Worm (Caenorhabditis elegans) whole organism, L3 larva: ENCODE data around the gene vha-14.

Experiments used
- R02D3.7 ChIP-seq: fragments of 150-350 bp; optimal IDR thresholded peaks from 2 replicates; lab custom pipeline; 2014; ENCODE audit warnings: missing biosample characterization, missing genetic modification characterization
- aly-2 ChIP-seq: fragments of 150-350 bp; optimal IDR thresholded peaks from 2 replicates; lab custom pipeline; 2014; ENCODE audit warnings: missing biosample characterization, missing genetic modification characterization
- ama-1 ChIP-seq: fragments of 150-350 bp; optimal IDR thresholded peaks from 2 replicates; lab custom pipeline; 2018
- ceh-28 ChIP-seq: fragments of 150-350 bp; optimal IDR thresholded peaks from 2 replicates; lab custom pipeline; 2014; ENCODE audit warnings: missing biosample characterization, missing genetic modification reagents, missing genetic modification characterization
- ceh-82 ChIP-seq: fragments of 150-350 bp; optimal IDR thresholded peaks from 2 replicates; lab custom pipeline; 2014; ENCODE audit warnings: missing biosample characterization, missing genetic modification characterization
- ceh-9 ChIP-seq: sonication (generic microtip); optimal IDR thresholded peaks from 2 replicates; lab custom pipeline; 2018; ENCODE audit warnings: missing biosample characterization, missing genetic modification characterization
- daf-12 ChIP-seq: fragments of 150-350 bp; optimal IDR thresholded peaks from 2 replicates; lab custom pipeline; 2014; ENCODE audit warnings: missing biosample characterization, missing genetic modification reagents, missing genetic modification characterization
- egl-27 ChIP-seq: sonication (generic microtip); optimal IDR thresholded peaks from 4 replicates; lab custom pipeline; 2017; ENCODE audit warnings: missing biosample characterization, missing genetic modification reagents, missing genetic modification characterization
- egl-5 ChIP-seq: fragments of 150-350 bp; optimal IDR thresholded peaks from 2 replicates; lab custom pipeline; 2017; ENCODE audit warnings: missing biosample characterization, missing genetic modification reagents, missing genetic modification characterization, inconsistent platforms
- elt-1 ChIP-seq: fragments of 150-350 bp; optimal IDR thresholded peaks from 2 replicates; lab custom pipeline; 2014; ENCODE audit warnings: missing biosample characterization, missing genetic modification characterization
- elt-2 ChIP-seq: sonication (generic microtip); optimal IDR thresholded peaks from 2 replicates; lab custom pipeline; 2016; ENCODE audit warnings: missing genetic modification reagents, mild to moderate bottlenecking, missing genetic modification characterization, missing compliant biosample characterization
- elt-3 ChIP-seq, 3 experiments: fragments of 150-350 bp in 1 of 3; sonication (generic microtip) in 2 of 3; optimal IDR thresholded peaks; 2 replicates in 2 of 3; 4 replicates in 1 of 3; lab custom pipeline; 2014 to 2017; ENCODE audit warnings: missing biosample characterization in 3 of 3, missing genetic modification characterization in 3 of 3
- eor-1 ChIP-seq, 2 experiments: fragments of 150-350 bp; optimal IDR thresholded peaks; 2 replicates each; lab custom pipeline; 2014 to 2018; ENCODE audit warnings: missing biosample characterization in 2 of 2, missing genetic modification characterization in 2 of 2
- fkh-10 ChIP-seq: sonication (generic microtip); optimal IDR thresholded peaks from 2 replicates; lab custom pipeline; 2017; ENCODE audit warnings: missing biosample characterization, missing genetic modification reagents, missing genetic modification characterization
- fkh-2 ChIP-seq: fragments of 150-350 bp; optimal IDR thresholded peaks from 2 replicates; lab custom pipeline; 2014; ENCODE audit warnings: missing biosample characterization, missing genetic modification reagents, missing genetic modification characterization
- fos-1 ChIP-seq: fragments of 150-350 bp; optimal IDR thresholded peaks from 2 replicates; lab custom pipeline; 2014; ENCODE audit warnings: missing biosample characterization, missing genetic modification characterization
- hmg-11 ChIP-seq: sonication (generic microtip); optimal IDR thresholded peaks from 2 replicates; lab custom pipeline; 2016; ENCODE audit warnings: missing genetic modification characterization, missing compliant biosample characterization
- jun-1 ChIP-seq: fragments of 150-350 bp; optimal IDR thresholded peaks from 2 replicates; lab custom pipeline; 2014; ENCODE audit warnings: missing biosample characterization, missing genetic modification reagents, missing genetic modification characterization
- lin-15B ChIP-seq: fragments of 150-350 bp; optimal IDR thresholded peaks from 2 replicates; lab custom pipeline; 2014; ENCODE audit warnings: missing biosample characterization, missing genetic modification characterization
- lin-39 ChIP-seq: fragments of 150-350 bp; optimal IDR thresholded peaks from 2 replicates; lab custom pipeline; 2018; ENCODE audit warnings: missing biosample characterization, missing genetic modification reagents, missing genetic modification characterization
- lsy-12 ChIP-seq: sonication (generic microtip); optimal IDR thresholded peaks from 2 replicates; lab custom pipeline; 2016; ENCODE audit warnings: mild to moderate bottlenecking, missing genetic modification characterization, missing compliant biosample characterization
- mdl-1 ChIP-seq: fragments of 150-350 bp; optimal IDR thresholded peaks from 2 replicates; lab custom pipeline; 2014; ENCODE audit warnings: missing biosample characterization, missing genetic modification characterization
- mml-1 ChIP-seq: fragments of 150-350 bp; sonication (generic microtip); optimal IDR thresholded peaks from 3 replicates; lab custom pipeline; 2014; ENCODE audit warnings: missing biosample characterization, missing genetic modification characterization
- nfya-1 ChIP-seq: sonication (generic microtip); optimal IDR thresholded peaks from 2 replicates; lab custom pipeline; 2017; ENCODE audit warnings: missing genetic modification characterization, mild to moderate bottlenecking, missing compliant biosample characterization, antibody characterized with exemption, moderate library complexity; ENCODE audit not compliant: insufficient read depth
- nhr-11 ChIP-seq: fragments of 150-350 bp; optimal IDR thresholded peaks from 2 replicates; lab custom pipeline; 2014; ENCODE audit warnings: missing biosample characterization, missing genetic modification characterization
- nhr-12 ChIP-seq: fragments of 150-350 bp; optimal IDR thresholded peaks from 2 replicates; lab custom pipeline; 2014; ENCODE audit warnings: missing biosample characterization, missing genetic modification characterization
- nhr-23 ChIP-seq: fragments of 150-350 bp; optimal IDR thresholded peaks from 2 replicates; lab custom pipeline; 2014; ENCODE audit warnings: missing biosample characterization, missing genetic modification reagents, missing genetic modification characterization
- nhr-237 ChIP-seq: fragments of 150-350 bp; optimal IDR thresholded peaks from 2 replicates; lab custom pipeline; 2014; ENCODE audit warnings: missing biosample characterization, missing genetic modification characterization
- nhr-28 ChIP-seq: fragments of 150-350 bp; optimal IDR thresholded peaks from 2 replicates; lab custom pipeline; 2014; ENCODE audit warnings: missing biosample characterization, missing genetic modification characterization
- nhr-43 ChIP-seq: sonication (generic microtip); optimal IDR thresholded peaks from 2 replicates; lab custom pipeline; 2016; ENCODE audit warnings: mild to moderate bottlenecking, missing genetic modification characterization, missing compliant biosample characterization; ENCODE audit not compliant: poor library complexity, severe bottlenecking
- nhr-67 ChIP-seq: fragments of 150-350 bp; optimal IDR thresholded peaks from 2 replicates; lab custom pipeline; 2014; ENCODE audit warnings: missing biosample characterization, missing genetic modification characterization
- nhr-76 ChIP-seq: fragments of 150-350 bp; sonication (generic microtip); optimal IDR thresholded peaks from 5 replicates; lab custom pipeline; 2014; ENCODE audit warnings: missing biosample characterization, missing genetic modification characterization
- nhr-77 ChIP-seq: fragments of 150-350 bp; optimal IDR thresholded peaks from 2 replicates; lab custom pipeline; 2014; ENCODE audit warnings: missing biosample characterization, missing genetic modification characterization
- pha-4 ChIP-seq: fragments of 150-350 bp; optimal IDR thresholded peaks from 2 replicates; lab custom pipeline; 2014; ENCODE audit warnings: missing biosample characterization, missing genetic modification reagents, missing genetic modification characterization
- pqm-1 ChIP-seq: fragments of 150-350 bp; optimal IDR thresholded peaks from 2 replicates; lab custom pipeline; 2017; ENCODE audit warnings: missing biosample characterization, missing genetic modification characterization, inconsistent platforms
- sea-2 ChIP-seq: fragments of 150-350 bp; sonication (generic microtip); optimal IDR thresholded peaks from 4 replicates; lab custom pipeline; 2014; ENCODE audit warnings: missing biosample characterization, missing genetic modification reagents, missing genetic modification characterization
- skn-1 ChIP-seq: fragments of 150-350 bp; optimal IDR thresholded peaks from 2 replicates; lab custom pipeline; 2014; ENCODE audit warnings: missing biosample characterization, missing genetic modification characterization
- snpc-4 ChIP-seq: fragments of 150-350 bp; optimal IDR thresholded peaks from 2 replicates; lab custom pipeline; 2014; ENCODE audit warnings: missing biosample characterization, missing genetic modification characterization
- unc-39 ChIP-seq: sonication (generic microtip); optimal IDR thresholded peaks from 4 replicates; lab custom pipeline; 2017; ENCODE audit warnings: missing biosample characterization, missing genetic modification characterization
- unc-62 ChIP-seq: fragments of 150-350 bp; sonication (generic microtip); optimal IDR thresholded peaks from 4 replicates; lab custom pipeline; 2014; ENCODE audit warnings: missing biosample characterization, missing genetic modification reagents, missing genetic modification characterization
- zag-1 ChIP-seq: fragments of 150-350 bp; optimal IDR thresholded peaks from 2 replicates; lab custom pipeline; 2014; ENCODE audit warnings: missing biosample characterization, missing genetic modification characterization

The vha-14 gene

ce11 chrIII:9542816-9543215, 34.9 kb downstream of the vha-14 start, which contains the start of gene eif-2Balpha:
eif-2Balpha (plus strand) TSS chrIII:9543119.
- TF ChIP-seq jun-1 (tag; lab: Kevin White, UChicago) (no peak), pha-4 (tag; lab: Kevin White, UChicago) (peak; percentile 86), elt-2 (tag; lab: Kevin White, UChicago) (peak; percentile 9), snpc-4 (peak; percentile 8), hmg-11 (tag; lab: Kevin White, UChicago) (peak; percentile 6), nfya-1 (tag; lab: Kevin White, UChicago) (peak; percentile 32), egl-27 (tag; lab: Kevin White, UChicago) (no peak), unc-62 (GFP tag; lab: Kevin White, UChicago) (no peak), nhr-23 (peak; percentile 26), lin-15B (tag; lab: Kevin White, UChicago) (peak; percentile 58)

ce11 chrIII:9544125-9544524, 36.2 kb downstream of the vha-14 start, which contains the start of gene ZK1098.9:
ZK1098.9 (plus strand) TSS chrIII:9544425.
- TF ChIP-seq nhr-28 (no peak), nhr-67 (tag; lab: Kevin White, UChicago) (no peak), R02D3.7 (tag; lab: Kevin White, UChicago) (no peak), sea-2 (GFP tag; lab: Kevin White, UChicago) (no peak), fos-1 (tag; lab: Kevin White, UChicago) (no peak), nhr-23 (no peak), nhr-237 (tag; lab: Kevin White, UChicago) (no peak), elt-2 (tag; lab: Kevin White, UChicago) (no peak), nfya-1 (tag; lab: Kevin White, UChicago) (no peak), fkh-10 (GFP tag; lab: Kevin White, UChicago) (no peak), egl-27 (tag; lab: Kevin White, UChicago) (no peak), nhr-76 (tag; lab: Kevin White, UChicago) (no peak), fkh-2 (tag; lab: Kevin White, UChicago) (no peak), jun-1 (tag; lab: Kevin White, UChicago) (no peak), aly-2 (tag; lab: Kevin White, UChicago) (no peak), nhr-43 (tag; lab: Kevin White, UChicago) (no peak), eor-1 (tag; optimal IDR thresholded peaks at IDR 0.05; lab: Kevin White, UChicago) (no peak), nhr-12 (tag; lab: Kevin White, UChicago) (no peak)

ce11 chrIII:9544820-9545219, 36.9 kb downstream of the vha-14 start, which contains the start of gene ZK1098.12:
ZK1098.12 (plus strand) TSS chrIII:9545120.
- TF ChIP-seq fkh-10 (GFP tag; lab: Kevin White, UChicago): no peak
- no peak for TF ChIP-seq fkh-2 (tag; lab: Kevin White, UChicago)
- TF ChIP-seq ceh-9 (tag; lab: Kevin White, UChicago): no peak
- TF ChIP-seq sea-2 (GFP tag; lab: Kevin White, UChicago): no peak
- TF ChIP-seq elt-1: no peak
- TF ChIP-seq pha-4 (tag; lab: Kevin White, UChicago): no peak
- no peak for TF ChIP-seq unc-62 (GFP tag; lab: Kevin White, UChicago)
- TF ChIP-seq nhr-77 (tag; lab: Kevin White, UChicago): no peak
- TF ChIP-seq, all 47 proteins: peak for 0

- TF ChIP-seq elt-2 (tag; lab: Kevin White, UChicago) (peak; percentile 72), nhr-11 (tag; lab: Kevin White, UChicago) (no peak), mml-1 (tag; lab: Kevin White, UChicago) (peak; percentile 87), ceh-28 (tag; lab: Kevin White, UChicago) (peak; percentile 90), zag-1 (tag; lab: Kevin White, UChicago) (no peak), R02D3.7 (tag; lab: Kevin White, UChicago) (peak; percentile 70), egl-27 (tag; lab: Kevin White, UChicago) (no peak), nhr-237 (tag; lab: Kevin White, UChicago) (no peak), mdl-1 (tag; lab: Kevin White, UChicago) (peak; percentile 87), lsy-12 (peak; percentile 85), lin-15B (tag; lab: Kevin White, UChicago) (peak; percentile 89), unc-39 (no peak), nhr-43 (tag; lab: Kevin White, UChicago) (peak; percentile 57), ama-1 (lab: Kevin White, UChicago) (peak; percentile 58), sea-2 (GFP tag; lab: Kevin White, UChicago) (peak; percentile 73), nhr-77 (tag; lab: Kevin White, UChicago) (no peak), snpc-4 (peak; percentile 90), egl-5 (peak; percentile 88), daf-12 (tag; lab: Kevin White, UChicago) (no peak), nhr-12 (tag; lab: Kevin White, UChicago) (no peak), elt-3 (tag; optimal IDR thresholded peaks at IDR 0.05; lab: Kevin White, UChicago) (no peak), fkh-2 (tag; lab: Kevin White, UChicago) (no peak), nhr-23 (peak; percentile 63), pha-4 (tag; lab: Kevin White, UChicago) (peak; percentile 97), unc-62 (GFP tag; lab: Kevin White, UChicago) (peak; percentile 70), ceh-82 (tag; lab: Kevin White, UChicago) (peak; percentile 19), lin-39 (peak; percentile 85), elt-1 (no peak), aly-2 (tag; lab: Kevin White, UChicago) (no peak), nhr-76 (tag; lab: Kevin White, UChicago) (no peak), pqm-1 (tag; lab: Kevin White, UChicago) (peak; percentile 23), skn-1 (peak; percentile 46), eor-1 (tag; optimal IDR thresholded peaks at IDR 0.05; lab: Kevin White, UChicago) (peak in 1 of 2 experiments; percentile 13)
These were observed 38.2 kb downstream of the vha-14 start, which contains the start of gene unc-16 for ce11 chrIII:9546016-9546659. unc-16 (plus strand) TSS chrIII:9546258.
